Fruit fly (Drosophila melanogaster): ENCODE measurements around the gene CG31869.

CG31869 gene

dm6 chr2L:10743714-10744113 is 57.2 kb downstream of the CG31869 start, which contains the start of gene CG6729 (continued):
- TF ChIP-seq CG3281 (GFP tag; optimal IDR thresholded peaks at IDR 0.05) (no peak), H15 (GFP tag; IDR thresholded peaks at IDR 0.05) (no peak), Bgb (GFP tag; IDR thresholded peaks at IDR 0.05; ENCODE audit: partially characterized antibody) (peak; percentile 76), Dll (GFP tag; IDR thresholded peaks at IDR 0.05; ENCODE audit: partially characterized antibody) (peak; percentile 79), Sin3A (optimal IDR thresholded peaks at IDR 0.05) (peak; percentile 26), Pdp1 (GFP tag; optimal IDR thresholded peaks at IDR 0.05) (no peak), ftz-f1 (GFP tag; optimal IDR thresholded peaks at IDR 0.05) (no peak), hbn (GFP tag; IDR thresholded peaks at IDR 0.05; ENCODE audit: partially characterized antibody) (peak; percentile 81), vnd (GFP tag; IDR thresholded peaks at IDR 0.05; ENCODE audit: partially characterized antibody) (peak; percentile 56; the same call in 2 of the 3 replicates), Ssrp (tag; optimal IDR thresholded peaks at IDR 0.05) (no peak), sd (tag; optimal IDR thresholded peaks at IDR 0.05) (no peak), dimm (GFP tag; IDR thresholded peaks at IDR 0.05) (no peak), bbx (GFP tag; IDR thresholded peaks at IDR 0.05; ENCODE audit: partially characterized antibody) (peak; percentile 68), CG14860 (GFP tag; IDR thresholded peaks at IDR 0.05; ENCODE audit: partially characterized antibody) (peak; percentile 66), CG7963 (GFP tag; IDR thresholded peaks at IDR 0.05; ENCODE audit: partially characterized antibody) (0 out of 3 replicates have a peak, but pooled peaks have one; percentile 40), nerfin-2 (GFP tag; IDR thresholded peaks at IDR 0.05; ENCODE audit: partially characterized antibody) (peak; percentile 64), Vsx1 (GFP tag; optimal IDR thresholded peaks at IDR 0.05) (no peak), CoRest (tag; optimal IDR thresholded peaks at IDR 0.05) (no peak), D (optimal IDR thresholded peaks at IDR 0.05) (no peak), D (GFP tag; optimal IDR thresholded peaks at IDR 0.05) (no peak), Myb (GFP tag; optimal IDR thresholded peaks at IDR 0.05) (peak; percentile 91), CG31441 (GFP tag; IDR thresholded peaks at IDR 0.05) (no peak), CG8478 (optimal IDR thresholded peaks at IDR 0.05) (no peak), Hr3 (GFP tag; optimal IDR thresholded peaks at IDR 0.05) (no peak), CG34224 (GFP tag; IDR thresholded peaks at IDR 0.05; ENCODE audit: partially characterized antibody) (peak; percentile 78), tup (GFP tag; optimal IDR thresholded peaks at IDR 0.05) (no peak), CG10267 (tag; optimal IDR thresholded peaks at IDR 0.05) (no peak), CG13775 (GFP tag; optimal IDR thresholded peaks at IDR 0.05) (no peak), mirr (GFP tag; optimal IDR thresholded peaks at IDR 0.05) (no peak), CG3847 (GFP tag; IDR thresholded peaks at IDR 0.05) (0 out of 2 replicates have a peak, but pooled peaks have one; percentile 6), Mad (GFP tag; optimal IDR thresholded peaks at IDR 0.05) (no peak), CG15011 (GFP tag; optimal IDR thresholded peaks at IDR 0.05) (no peak), corto (GFP tag; optimal IDR thresholded peaks at IDR 0.05) (no peak), trem (tag; optimal IDR thresholded peaks at IDR 0.05) (peak; percentile 64), Dref (GFP tag; IDR thresholded peaks at IDR 0.05) (peak; percentile 84), peb (GFP tag; IDR thresholded peaks at IDR 0.05) (no peak), Dip2 (GFP tag; IDR thresholded peaks at IDR 0.05) (no peak), CG43689 (GFP tag; IDR thresholded peaks at IDR 0.05) (no peak), Gsc (GFP tag; IDR thresholded peaks at IDR 0.05) (no peak), onecut (GFP tag; IDR thresholded peaks at IDR 0.05) (no peak), gcm2 (GFP tag; optimal IDR thresholded peaks at IDR 0.05) (no peak), CG14710 (tag; optimal IDR thresholded peaks at IDR 0.05) (peak; percentile 41), CG11504 (tag; optimal IDR thresholded peaks at IDR 0.05) (no peak), hb (GFP tag; IDR thresholded peaks at IDR 0.05; ENCODE audit: partially characterized antibody) (peak; percentile 68; the same call in 2 of the 3 replicates), gce (GFP tag; IDR thresholded peaks at IDR 0.05) (no peak), CG6175 (GFP tag; IDR thresholded peaks at IDR 0.05) (no peak), CG17186 (GFP tag; optimal IDR thresholded peaks at IDR 0.05) (no peak), Asciz (GFP tag; optimal IDR thresholded peaks at IDR 0.05) (no peak), CG16813 (GFP tag; IDR thresholded peaks at IDR 0.05; ENCODE audit: partially characterized antibody) (peak; percentile 66), CG6683 (GFP tag; optimal IDR thresholded peaks at IDR 0.05) (no peak), CG11695 (GFP tag; IDR thresholded peaks at IDR 0.05) (no peak)
